Fruit fly (Drosophila melanogaster) Kc167 (cell line): ENCODE results near the gene CG11178.

Experiments
- Myc ChIP-seq: fragments of >200 bp; optimal IDR thresholded peaks from 2 replicates; lab custom pipeline; 2017; ENCODE audit warnings: missing external identifiers
- Sin3A ChIP-seq: fragments of >200 bp; optimal IDR thresholded peaks from 2 replicates; lab custom pipeline; 2018; ENCODE audit warnings: missing external identifiers
- h ChIP-seq: fragments of >200 bp; optimal IDR thresholded peaks from 3 replicates; lab custom pipeline; 2018; ENCODE audit warnings: missing external identifiers
- insv ChIP-seq: fragments of >200 bp; optimal IDR thresholded peaks from 3 replicates; lab custom pipeline; 2018; ENCODE audit warnings: missing external identifiers
- psq ChIP-seq: fragments of >200 bp; optimal IDR thresholded peaks from 2 replicates; lab custom pipeline; 2017; ENCODE audit warnings: missing external identifiers
- ttk ChIP-seq: sonication (Bioruptor generic); optimal IDR thresholded peaks from 2 replicates; lab custom pipeline; 2017; ENCODE audit warnings: missing external identifiers

Gene CG11178

DNA sequence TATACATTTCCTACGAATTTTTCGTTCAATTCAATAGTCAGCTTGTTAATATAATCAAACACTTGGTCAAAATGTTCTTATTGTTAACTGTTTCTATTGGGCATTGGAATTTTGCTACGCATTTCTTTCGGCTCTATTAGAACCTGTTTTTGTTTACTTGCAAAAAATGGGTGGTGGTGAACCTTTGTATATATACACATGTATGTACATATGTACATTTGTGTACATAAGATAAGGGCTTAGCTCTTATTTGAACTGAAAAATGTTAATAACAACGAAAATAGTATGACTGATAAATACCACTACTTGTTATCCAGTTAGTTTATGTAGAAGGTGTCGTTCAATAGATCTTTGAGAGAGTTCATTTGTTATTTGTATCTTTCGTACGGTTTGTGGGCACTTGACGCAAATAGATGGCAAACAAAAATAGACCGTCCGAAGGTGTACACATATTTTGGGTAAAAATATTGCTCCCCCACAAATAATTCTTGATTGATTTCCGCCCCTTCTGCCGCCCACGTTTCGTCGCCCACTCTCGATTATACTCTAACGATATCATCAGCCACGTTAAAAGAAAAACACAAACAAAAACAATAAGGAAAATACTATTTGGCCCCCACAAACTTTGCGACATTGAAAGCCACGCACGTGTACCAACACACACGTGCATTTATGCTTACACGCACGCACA, 20.6 kb downstream of the CG11178 start:
- no peak for TF ChIP-seq ttk (lab: Kevin White, UChicago)
- no peak for TF ChIP-seq Myc (lab: Kevin White, UChicago)
- TF ChIP-seq h (lab: Kevin White, UChicago), result no peak
- TF ChIP-seq psq, result no peak
- TF ChIP-seq insv, result no peak
- no peak for TF ChIP-seq Sin3A (lab: Kevin White, UChicago)

DNA sequence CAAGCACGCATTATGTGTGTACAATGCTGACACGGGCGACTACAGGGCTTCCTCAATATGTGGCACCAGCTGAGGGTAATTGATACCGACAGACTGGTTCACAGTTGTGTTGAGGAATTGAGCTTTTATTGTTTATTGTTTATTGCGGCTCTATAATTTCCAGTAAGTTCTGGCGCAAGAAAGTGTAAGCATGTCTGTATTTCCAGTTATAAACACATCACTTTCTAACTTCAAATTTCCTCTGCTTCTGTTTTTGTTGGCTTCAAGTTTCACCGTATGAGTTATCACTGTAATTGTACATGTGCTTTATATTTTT, 21.1 kb downstream of the CG11178 start:
- TF ChIP-seq psq (no peak), h (lab: Kevin White, UChicago) (no peak), Sin3A (lab: Kevin White, UChicago) (no peak), insv (no peak), Myc (lab: Kevin White, UChicago) (no peak), ttk (lab: Kevin White, UChicago) (no peak)

DNA sequence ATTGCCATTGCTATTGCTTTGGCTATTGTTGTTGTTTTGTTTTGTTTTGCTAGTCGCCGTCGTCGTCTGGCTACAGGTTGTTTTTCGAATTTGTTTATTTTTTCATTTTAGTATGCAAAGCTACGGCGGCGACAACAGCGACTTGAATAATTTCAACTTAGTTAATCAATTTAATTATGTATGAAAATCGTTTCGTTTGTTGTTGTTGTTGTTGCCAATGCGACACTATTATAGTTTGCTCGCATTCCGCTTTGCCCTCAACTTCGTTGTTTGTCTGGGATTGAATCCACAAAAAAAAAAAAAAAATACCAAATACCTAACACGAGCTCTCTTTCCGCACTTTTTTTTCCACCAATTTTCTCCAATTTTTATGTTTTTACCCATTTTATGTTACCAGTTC, 22.4 kb downstream of the CG11178 start:
- no peak for TF ChIP-seq insv
- TF ChIP-seq psq, result no peak
- no peak for TF ChIP-seq ttk (lab: Kevin White, UChicago)
- TF ChIP-seq Myc (lab: Kevin White, UChicago), result no peak
- no peak for TF ChIP-seq Sin3A (lab: Kevin White, UChicago)
- TF ChIP-seq h (lab: Kevin White, UChicago), result no peak

DNA sequence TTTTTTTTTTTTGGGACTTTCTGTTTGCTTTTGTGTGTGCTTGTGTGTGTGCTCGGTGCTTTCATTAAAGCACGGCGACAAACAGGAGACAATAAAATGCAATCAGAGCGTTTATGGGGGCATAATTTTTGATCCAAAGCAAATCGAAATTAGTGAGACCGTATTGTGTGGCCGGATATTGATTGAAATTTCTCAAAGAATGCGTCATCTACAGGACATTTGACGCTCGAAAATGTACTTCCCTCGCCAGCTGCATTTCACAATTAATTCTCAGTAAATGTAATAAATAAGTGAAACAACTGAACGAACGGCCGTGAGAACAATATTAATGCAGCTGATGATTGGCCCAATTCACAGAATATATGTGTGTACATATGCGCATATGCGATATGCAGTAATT, 23.9 kb downstream of the CG11178 start:
- no peak for TF ChIP-seq ttk (lab: Kevin White, UChicago)
- TF ChIP-seq insv, result no peak
- no peak for TF ChIP-seq psq
- TF ChIP-seq Sin3A (lab: Kevin White, UChicago), result no peak
- no peak for TF ChIP-seq Myc (lab: Kevin White, UChicago)
- TF ChIP-seq h (lab: Kevin White, UChicago), result no peak

DNA sequence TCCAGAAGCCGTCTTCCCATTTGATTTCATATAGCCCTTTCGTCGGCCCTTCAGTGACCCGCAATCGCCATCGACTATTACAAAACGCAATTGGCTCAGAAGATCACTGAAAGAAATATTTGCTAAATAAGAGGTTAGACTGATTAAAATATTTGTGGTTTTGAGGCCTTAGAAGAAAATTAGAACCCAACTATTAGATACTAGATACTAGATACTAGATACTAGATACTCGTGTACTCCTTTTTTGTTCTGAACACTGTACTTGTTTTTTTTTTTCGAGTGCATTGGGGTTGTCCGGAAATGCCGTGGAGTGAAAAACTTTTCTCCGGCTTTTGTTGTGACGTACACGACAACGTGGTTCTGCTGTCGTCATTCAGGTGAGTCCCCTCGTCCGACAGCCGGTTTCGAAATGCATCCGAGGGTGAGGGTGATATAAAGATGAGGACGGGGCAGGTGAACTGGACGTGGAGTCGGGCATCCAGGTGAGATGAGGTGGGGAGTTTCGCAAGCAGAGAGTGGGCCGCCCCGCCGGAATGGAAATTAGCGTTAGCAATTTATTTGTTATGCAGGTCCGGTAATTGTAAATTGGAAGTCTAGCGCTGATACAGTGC, 24.9 kb downstream of the CG11178 start:
- TF ChIP-seq insv, result no peak
- no peak for TF ChIP-seq ttk (lab: Kevin White, UChicago)
- TF ChIP-seq Myc (lab: Kevin White, UChicago), result no peak
- TF ChIP-seq h (lab: Kevin White, UChicago), result no peak
- no peak for TF ChIP-seq Sin3A (lab: Kevin White, UChicago)
- no peak for TF ChIP-seq psq

DNA sequence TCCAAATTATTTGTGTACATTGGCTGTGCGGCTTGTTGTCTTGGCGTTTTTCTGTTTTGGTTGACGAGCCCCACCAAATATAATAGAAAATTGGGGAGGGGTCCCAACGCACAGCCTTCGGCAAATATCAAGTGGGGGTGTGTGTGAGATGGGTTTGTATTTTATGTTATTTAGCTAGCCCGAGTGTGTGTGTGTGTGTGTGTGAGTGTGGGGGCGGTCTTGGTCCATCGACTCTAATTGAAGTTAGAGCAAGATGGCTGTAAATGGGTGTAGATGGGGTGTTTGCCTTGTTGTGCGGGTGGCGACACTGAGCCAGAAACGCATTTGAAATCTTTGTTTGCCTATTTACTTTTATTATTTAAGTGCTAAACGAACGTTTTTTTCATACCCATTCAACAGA, 27.1 kb downstream of the CG11178 start:
- TF ChIP-seq insv (no peak), ttk (lab: Kevin White, UChicago) (no peak), h (lab: Kevin White, UChicago) (no peak), psq (no peak), Sin3A (lab: Kevin White, UChicago) (no peak), Myc (lab: Kevin White, UChicago) (no peak)

DNA sequence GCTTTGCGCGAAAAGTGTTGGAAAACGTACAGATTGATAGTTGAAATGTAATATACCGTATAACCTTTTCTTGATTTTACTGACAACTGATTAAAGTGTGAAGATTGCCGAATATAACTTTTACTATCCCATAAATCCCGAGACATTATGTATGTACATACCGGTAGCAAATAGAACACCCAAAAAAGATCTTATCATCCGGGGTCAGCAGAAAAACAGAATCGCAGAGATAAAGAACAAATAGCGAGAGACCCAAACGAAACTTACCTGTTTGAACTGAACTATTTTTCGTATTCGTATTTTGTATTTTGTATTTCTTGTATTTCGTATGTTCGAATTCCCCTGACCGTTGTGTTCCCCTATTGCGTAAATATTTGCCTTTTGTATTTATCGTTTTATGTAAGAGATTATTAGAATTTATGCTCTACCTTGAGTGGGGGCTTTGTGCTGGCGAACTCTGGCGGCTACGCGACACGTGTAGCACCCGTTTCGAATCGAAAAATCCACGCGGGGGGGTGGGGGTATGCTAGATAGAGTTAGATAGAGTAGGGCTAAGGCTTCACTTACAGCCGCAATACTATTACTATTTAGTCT, 27.9 kb downstream of the CG11178 start:
- no peak for TF ChIP-seq insv

DNA sequence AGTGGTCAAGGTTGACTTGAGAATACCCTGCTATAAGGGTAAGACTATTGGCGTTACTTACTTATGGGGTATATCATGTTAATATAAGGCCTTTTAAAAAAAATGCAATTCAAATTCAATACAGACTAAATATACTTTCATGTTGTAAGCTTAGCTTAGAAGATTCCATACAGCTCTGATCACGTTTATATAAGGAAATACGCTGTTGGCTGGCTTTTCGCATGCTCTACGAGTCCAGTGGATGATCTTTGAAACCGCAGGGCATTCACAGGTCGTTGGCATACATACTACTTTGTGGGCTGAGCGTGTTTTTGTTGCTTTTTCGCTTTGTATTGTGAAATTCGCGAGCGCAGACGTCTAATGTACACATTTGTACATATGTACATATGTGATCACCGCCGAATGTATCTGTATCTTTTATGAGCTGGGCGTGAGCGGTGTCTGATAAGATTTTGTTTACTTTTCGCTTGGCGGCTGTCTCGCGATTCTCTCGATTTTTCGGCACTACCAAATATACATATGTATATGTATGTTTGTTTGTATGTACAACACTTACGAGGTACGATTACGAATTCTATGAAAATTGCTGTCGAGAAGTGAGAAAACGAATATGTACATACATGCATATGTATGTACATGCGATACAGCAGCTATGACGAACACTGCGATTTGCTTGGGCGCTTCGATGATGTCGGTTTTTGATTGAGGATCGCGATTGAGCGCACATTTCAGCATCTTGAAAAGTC, 28.9 kb downstream of the CG11178 start:
- TF ChIP-seq psq (no peak), insv (no peak), h (lab: Kevin White, UChicago) (no peak), Myc (lab: Kevin White, UChicago) (no peak), Sin3A (lab: Kevin White, UChicago) (no peak), ttk (lab: Kevin White, UChicago) (no peak)

DNA sequence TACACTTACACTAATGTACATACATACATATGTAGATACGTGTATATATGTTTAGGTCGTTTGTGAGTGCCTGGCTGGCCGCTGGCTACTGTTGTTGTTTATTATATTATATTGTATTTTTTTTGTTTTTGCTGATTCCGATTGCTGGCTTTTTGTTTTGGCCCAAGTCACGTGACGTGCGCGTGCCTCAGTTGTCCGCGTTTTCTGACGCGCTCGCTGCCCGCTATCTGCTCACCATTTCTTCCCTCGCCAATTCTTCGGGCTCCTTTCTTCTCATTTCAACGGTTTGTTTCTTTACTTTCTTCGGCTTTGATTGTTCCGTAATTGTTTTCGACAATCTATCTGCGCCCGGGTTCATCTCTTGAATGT, 29.5 kb downstream of the CG11178 start:
- no peak for TF ChIP-seq h (lab: Kevin White, UChicago)
- no peak for TF ChIP-seq Myc (lab: Kevin White, UChicago)
- no peak for TF ChIP-seq Sin3A (lab: Kevin White, UChicago)
- no peak for TF ChIP-seq insv

DNA sequence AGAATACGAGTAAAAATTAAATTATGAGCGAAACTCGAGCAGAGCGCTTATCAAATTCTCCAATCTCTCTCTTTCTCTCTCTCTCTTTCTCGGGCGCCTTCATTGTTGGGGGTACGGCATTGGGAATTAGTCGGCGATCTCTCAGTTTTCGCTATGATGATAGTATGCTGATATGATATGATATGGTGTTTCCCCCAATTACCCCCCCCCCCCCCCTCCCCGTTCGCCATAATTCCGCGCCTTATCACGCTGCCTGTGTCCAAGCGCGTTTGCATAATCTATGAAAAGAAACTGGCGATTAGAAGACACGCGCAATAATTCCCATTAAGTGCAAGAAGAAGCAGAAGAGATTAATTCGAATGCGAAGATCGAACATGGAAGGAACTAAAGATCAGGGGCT, 31.3 kb downstream of the CG11178 start:
- TF ChIP-seq psq (no peak), h (lab: Kevin White, UChicago) (no peak), Myc (lab: Kevin White, UChicago) (no peak), ttk (lab: Kevin White, UChicago) (no peak), insv (no peak), Sin3A (lab: Kevin White, UChicago) (no peak)

DNA sequence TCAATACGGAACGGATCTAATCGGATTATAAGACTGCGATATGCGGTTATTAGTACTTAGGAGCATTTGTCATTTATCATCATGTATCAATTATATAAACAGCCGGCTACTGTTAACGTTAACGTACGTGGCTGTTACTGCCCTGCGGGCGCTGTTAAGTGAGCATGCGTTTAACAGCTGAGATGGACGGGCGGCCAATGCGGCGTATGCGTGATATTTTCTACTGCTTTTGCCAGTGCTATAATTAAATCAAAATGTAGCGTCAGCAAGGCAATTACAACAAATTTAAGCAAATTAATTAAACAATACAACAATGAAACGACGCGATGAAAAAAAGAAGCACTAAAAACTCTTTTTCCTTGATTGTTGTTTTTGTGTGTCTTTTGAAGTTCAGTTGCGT, 32.1 kb downstream of the CG11178 start:
- TF ChIP-seq Sin3A (lab: Kevin White, UChicago), result no peak
- TF ChIP-seq psq, result no peak

DNA sequence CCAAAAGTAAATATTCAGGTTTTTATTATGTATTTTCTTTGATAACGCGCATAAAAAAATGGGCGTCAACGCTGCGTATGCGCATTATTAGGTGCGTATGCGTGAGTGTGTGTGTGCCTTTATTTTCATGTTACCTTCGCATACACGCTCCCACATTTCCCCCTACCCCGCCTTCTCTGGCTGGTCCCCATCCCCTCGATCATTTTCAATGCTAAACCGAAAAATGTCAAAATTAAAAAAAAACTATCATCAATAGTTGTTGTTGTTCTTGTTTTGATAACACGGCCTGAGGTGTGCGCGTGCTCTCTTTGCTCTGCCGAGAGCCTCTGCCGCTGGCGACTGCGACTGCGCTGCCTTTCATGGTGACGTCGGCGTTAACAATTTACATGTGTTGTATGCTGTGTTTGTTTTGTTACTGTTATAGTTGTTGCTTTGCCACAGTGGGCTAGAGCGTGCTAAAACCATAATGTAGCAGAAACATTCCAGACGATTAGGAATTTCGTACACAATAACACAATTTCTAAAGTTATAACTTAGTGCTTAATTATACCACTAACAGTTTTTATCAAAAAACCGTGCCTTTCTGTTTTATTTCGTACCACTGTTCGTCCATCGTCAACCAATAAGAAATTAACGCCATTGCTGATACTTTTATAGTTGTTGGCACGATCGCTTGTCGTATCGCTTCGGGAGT, 34.7 kb downstream of the CG11178 start:
- TF ChIP-seq h (lab: Kevin White, UChicago) (no peak), Myc (lab: Kevin White, UChicago) (no peak), Sin3A (lab: Kevin White, UChicago) (no peak), insv (no peak), psq (no peak), ttk (lab: Kevin White, UChicago) (no peak)
